Worm (Caenorhabditis elegans): ENCODE data around the gene egl-36.
A peak's percentile ranks its signal among the peaks of the same experiment; 100 is the strongest.

The egl-36 gene

DNA sequence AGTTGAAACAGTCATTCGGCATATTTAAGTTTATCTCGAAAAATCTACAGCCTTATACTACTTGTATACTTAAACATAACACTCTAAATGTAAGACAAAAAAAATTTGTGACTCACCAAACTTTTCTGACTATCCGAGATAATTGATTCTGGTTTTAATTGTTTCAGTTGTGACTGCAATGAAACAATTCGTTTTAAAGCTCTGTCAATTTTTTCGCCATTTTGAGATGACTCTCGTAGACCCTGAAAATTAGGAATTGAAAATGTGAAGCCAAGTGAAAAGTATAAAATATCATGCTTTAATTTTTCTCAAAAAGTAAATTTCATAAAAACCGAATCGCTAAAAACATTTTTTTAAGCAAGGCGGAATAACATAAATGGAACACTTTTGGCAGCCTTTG, 29.8 kb upstream of the egl-36 start:
- TF ChIP-seq sup-37 (GFP tag; optimal IDR thresholded peaks at IDR 0.05) (no peak), isw-1 (GFP tag; IDR thresholded peaks at IDR 0.05) (no peak), nhr-237 (tag; optimal IDR thresholded peaks at IDR 0.05) (no peak), elt-2 (tag; optimal IDR thresholded peaks at IDR 0.05) (no peak), unc-62 (GFP tag; optimal IDR thresholded peaks at IDR 0.05) (no peak), mef-2 (tag; optimal IDR thresholded peaks at IDR 0.05) (no peak), lin-13 (GFP tag; optimal IDR thresholded peaks at IDR 0.05) (no peak), aly-2 (tag; optimal IDR thresholded peaks at IDR 0.05) (no peak), grh-1 (GFP tag; IDR thresholded peaks at IDR 0.05) (no peak), pqm-1 (tag; optimal IDR thresholded peaks at IDR 0.05) (no peak), lin-39 (tag; optimal IDR thresholded peaks at IDR 0.05) (no peak), mep-1 (tag; optimal IDR thresholded peaks at IDR 0.05) (no peak)

DNA sequence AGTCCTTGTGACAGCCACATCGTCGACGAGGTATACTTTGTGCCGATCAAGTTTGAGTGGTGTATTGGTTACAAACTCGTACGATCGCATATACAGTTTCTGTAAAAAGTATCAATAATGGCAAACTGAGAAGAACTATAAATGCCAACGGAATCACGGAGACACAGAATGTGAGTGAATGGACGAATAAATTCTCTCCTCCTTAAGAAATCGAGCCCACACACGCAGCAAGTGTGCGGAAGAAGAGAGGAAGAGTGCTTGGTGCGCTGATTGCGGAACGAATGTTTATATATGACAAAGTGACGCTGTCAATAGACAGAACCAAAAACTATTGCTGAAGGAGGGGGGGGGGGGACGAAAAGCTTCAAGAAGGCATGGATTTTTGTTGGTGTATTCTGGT, 22.4 kb upstream of the egl-36 start, which contains the start of gene rhgf-1:
TSS of gene rhgf-1 (minus strand) at position 101 of the 400 bp plus-strand sequence.
- no peak for TF ChIP-seq hpl-2 (GFP tag; optimal IDR thresholded peaks at IDR 0.05)
- no peak for TF ChIP-seq efl-3 (GFP tag; optimal IDR thresholded peaks at IDR 0.05)
- TF ChIP-seq nhr-84 (tag; optimal IDR thresholded peaks at IDR 0.05): no peak
- TF ChIP-seq pag-3 (tag; optimal IDR thresholded peaks at IDR 0.05; ENCODE audit: borderline replicate concordance, insufficient read depth): no peak
- TF ChIP-seq ztf-4 (tag; optimal IDR thresholded peaks at IDR 0.05): no peak
- no peak for TF ChIP-seq unc-30 (tag; optimal IDR thresholded peaks at IDR 0.05)
- no peak for TF ChIP-seq nhr-71 (tag; optimal IDR thresholded peaks at IDR 0.05)

DNA sequence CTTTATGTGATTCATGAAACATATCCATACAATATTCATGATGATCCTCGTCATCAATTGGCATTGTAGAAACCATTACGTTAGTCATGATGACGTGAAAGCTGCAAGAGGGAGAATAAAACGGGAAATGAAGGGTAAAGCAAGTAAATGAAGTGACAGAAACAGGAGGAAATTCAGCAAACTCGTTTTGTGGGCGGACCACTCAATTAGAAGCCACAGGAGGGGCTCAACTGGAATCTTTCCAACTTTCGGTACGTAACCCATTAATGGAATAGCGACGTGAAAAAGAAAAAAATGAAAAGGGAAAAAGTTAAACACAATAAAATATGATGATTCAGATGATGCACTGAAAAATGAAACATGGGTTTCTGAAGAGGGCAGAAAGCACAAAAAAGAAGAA, 17.1 kb upstream of the egl-36 start, which contains the start of gene T01C1.4:
TSS of gene T01C1.4 (minus strand) at position 101 of the 400 bp plus-strand sequence.
- TF ChIP-seq pag-3 (tag; optimal IDR thresholded peaks at IDR 0.05; ENCODE audit: borderline replicate concordance, insufficient read depth) (no peak), efl-1 (optimal IDR thresholded peaks at IDR 0.05) (no peak), efl-1 (GFP tag; optimal IDR thresholded peaks at IDR 0.05 in 1 of 2) (peak in 1 of 2 experiments; percentile 42), pqm-1 (tag; optimal IDR thresholded peaks at IDR 0.05) (no peak), lin-14 (GFP tag; optimal IDR thresholded peaks at IDR 0.05) (peak; percentile 41)

DNA sequence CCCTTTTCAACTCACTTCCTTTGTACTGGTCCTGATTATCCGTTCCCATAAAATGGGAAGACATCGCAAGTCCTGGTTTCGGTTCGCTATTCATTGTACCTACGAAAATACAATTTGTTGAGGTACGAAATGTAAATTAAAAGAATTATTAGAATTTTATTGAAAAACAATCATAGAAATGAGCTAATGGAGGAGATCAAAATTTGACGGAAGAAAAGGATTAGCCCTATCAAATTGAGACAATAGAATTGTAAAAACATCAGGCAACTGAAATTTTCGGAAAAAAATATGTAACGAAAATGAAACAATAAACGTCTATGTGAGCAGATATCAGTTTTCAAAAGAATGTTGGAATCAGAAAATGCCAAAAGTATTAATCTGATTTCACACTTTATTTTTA, 12.2 kb upstream of the egl-36 start, which contains the start of gene mbr-1:
TSS of gene mbr-1 (minus strand) at position 101 of the 400 bp plus-strand sequence.
- no peak for TF ChIP-seq nhr-90 (tag; optimal IDR thresholded peaks at IDR 0.05; ENCODE audit: poor library complexity)

DNA sequence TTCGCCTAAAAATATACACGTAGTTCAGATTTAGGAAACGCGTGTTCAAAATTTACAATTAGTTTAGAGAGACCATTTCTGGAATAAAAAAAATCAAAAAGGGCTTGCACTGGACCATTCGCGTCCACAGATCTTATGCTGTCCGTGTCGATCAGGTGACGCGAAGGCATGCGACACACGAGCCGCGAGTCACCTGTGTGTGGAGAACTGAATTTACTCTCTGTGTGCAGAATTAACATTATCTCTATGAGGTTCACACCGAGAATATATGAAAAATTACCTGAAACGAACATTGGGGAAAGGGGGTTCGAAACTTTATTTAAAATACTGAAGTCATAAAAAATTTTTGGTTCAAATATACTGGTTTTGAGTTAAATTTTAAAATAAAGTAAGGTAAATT, 6.4 kb upstream of the egl-36 start:
- TF ChIP-seq ceh-88 (GFP tag; IDR thresholded peaks at IDR 0.05) (no peak), unc-86 (tag; optimal IDR thresholded peaks at IDR 0.05) (no peak), elt-3 (tag; optimal IDR thresholded peaks at IDR 0.05) (no peak), pax-3 (tag; optimal IDR thresholded peaks at IDR 0.05) (no peak), unc-30 (tag; optimal IDR thresholded peaks at IDR 0.05) (no peak), alr-1 (tag; optimal IDR thresholded peaks at IDR 0.05; ENCODE audit: borderline replicate concordance) (no peak), tbx-2 (tag; optimal IDR thresholded peaks at IDR 0.05) (no peak), isw-1 (GFP tag; IDR thresholded peaks at IDR 0.05) (no peak), sptf-1 (tag; optimal IDR thresholded peaks at IDR 0.05) (no peak), egl-13 (tag; optimal IDR thresholded peaks at IDR 0.05) (no peak), jun-1 (tag; optimal IDR thresholded peaks at IDR 0.05) (no peak), nhr-77 (tag; optimal IDR thresholded peaks at IDR 0.05) (no peak), nhr-84 (tag; optimal IDR thresholded peaks at IDR 0.05) (no peak), fkh-8 (tag; optimal IDR thresholded peaks at IDR 0.05) (no peak), ces-1 (GFP tag; optimal IDR thresholded peaks at IDR 0.05) (no peak), efl-3 (GFP tag; optimal IDR thresholded peaks at IDR 0.05) (no peak), nhr-28 (tag; optimal IDR thresholded peaks at IDR 0.05) (no peak), nhr-12 (tag; optimal IDR thresholded peaks at IDR 0.05) (no peak), egl-27 (tag; optimal IDR thresholded peaks at IDR 0.05) (no peak)
